Worm (Caenorhabditis elegans): Measurements from ENCODE around the gene nlp-80.

ce11 chrV:11082475-11082874 is 17.1 kb upstream of the nlp-80 start:
- TF ChIP-seq tbx-2 (tag; optimal IDR thresholded peaks at IDR 0.05) (peak; percentile 67), ttx-3 (tag; optimal IDR thresholded peaks at IDR 0.05) (no peak), pqm-1 (tag; optimal IDR thresholded peaks at IDR 0.05) (no peak), ceh-9 (tag; optimal IDR thresholded peaks at IDR 0.05) (no peak), ztf-16 (tag; optimal IDR thresholded peaks at IDR 0.05) (no peak), F13H6.1 (tag; optimal IDR thresholded peaks at IDR 0.05) (no peak), pha-4 (tag; optimal IDR thresholded peaks at IDR 0.05) (no peak), ceh-34 (tag; optimal IDR thresholded peaks at IDR 0.05) (peak; percentile 54)

Measured in whole organism, late embryonic.